Worm (Caenorhabditis elegans) whole organism, L3 larva: ENCODE measurements around the gene ndx-3.

Source experiments
- ZK546.5 ChIP-seq: sonication (generic microtip); optimal IDR thresholded peaks from 2 replicates; lab custom pipeline; 2017; ENCODE audit warnings: missing biosample characterization, missing genetic modification characterization
- ceh-28 ChIP-seq: fragments of 150-350 bp; optimal IDR thresholded peaks from 2 replicates; lab custom pipeline; 2014; ENCODE audit warnings: missing biosample characterization, missing genetic modification reagents, missing genetic modification characterization
- fkh-10 ChIP-seq: sonication (generic microtip); optimal IDR thresholded peaks from 2 replicates; lab custom pipeline; 2017; ENCODE audit warnings: missing biosample characterization, missing genetic modification reagents, missing genetic modification characterization
- lsy-12 ChIP-seq: sonication (generic microtip); optimal IDR thresholded peaks from 2 replicates; lab custom pipeline; 2016; ENCODE audit warnings: mild to moderate bottlenecking, missing genetic modification characterization, missing compliant biosample characterization
- nhr-77 ChIP-seq: fragments of 150-350 bp; optimal IDR thresholded peaks from 2 replicates; lab custom pipeline; 2014; ENCODE audit warnings: missing biosample characterization, missing genetic modification characterization

DNA sequence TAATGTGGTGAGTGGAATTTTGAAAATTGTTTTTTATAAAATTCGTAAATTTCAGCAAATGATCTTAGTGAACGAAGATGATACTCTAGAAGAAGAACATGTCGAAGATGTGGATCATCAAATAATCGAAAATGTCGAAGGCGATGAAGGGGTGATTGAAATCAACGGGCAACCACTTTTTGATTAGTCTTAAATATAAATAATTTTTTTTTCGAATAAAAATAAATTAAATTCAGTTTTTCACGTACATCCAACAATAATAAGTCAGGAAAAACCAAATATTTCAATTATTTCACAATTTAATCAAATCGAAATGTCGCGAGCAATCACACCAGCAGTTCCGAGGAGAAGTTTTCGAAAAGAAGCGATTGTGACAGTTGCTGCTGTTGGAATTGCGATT lies 15.6 kb upstream of the ndx-3 start, which contains the start of gene ZK546.4:
- TF ChIP-seq nhr-77 (no peak), fkh-10 (no peak), lsy-12 (tag; lab: Kevin White, UChicago) (no peak), ZK546.5 (tag; lab: Kevin White, UChicago) (no peak), ceh-28 (tag; lab: Kevin White, UChicago) (no peak)
